Worm (Caenorhabditis elegans) whole organism, late embryonic: ENCODE results near the gene F43G6.8.

Experiments used
- F13H6.1 ChIP-seq: sonication (generic microtip); optimal IDR thresholded peaks from 2 replicates; lab custom pipeline; 2016; ENCODE audit warnings: missing genetic modification characterization, missing compliant biosample characterization
- K09A11.1 ChIP-seq: sonication (generic microtip); optimal IDR thresholded peaks from 2 replicates; lab custom pipeline; 2017; ENCODE audit warnings: antibody characterized with exemption, mild to moderate bottlenecking, missing genetic modification characterization, missing compliant biosample characterization; ENCODE audit not compliant: insufficient read depth
- ama-1 ChIP-seq: fragments of 150-350 bp; optimal IDR thresholded peaks from 2 replicates; lab custom pipeline; 2014
- ceh-18 ChIP-seq: sonication (generic microtip); optimal IDR thresholded peaks from 2 replicates; lab custom pipeline; 2016; ENCODE audit warnings: missing genetic modification characterization, missing compliant biosample characterization
- ceh-31 ChIP-seq: sonication (generic microtip); optimal IDR thresholded peaks from 2 replicates; lab custom pipeline; 2016; ENCODE audit warnings: missing genetic modification characterization, missing compliant biosample characterization
- fkh-6 ChIP-seq: sonication (generic microtip); optimal IDR thresholded peaks from 2 replicates; lab custom pipeline; 2016; ENCODE audit warnings: missing genetic modification characterization, missing compliant biosample characterization
- npax-4 ChIP-seq: sonication (generic microtip); optimal IDR thresholded peaks from 2 replicates; lab custom pipeline; 2016; ENCODE audit warnings: missing genetic modification characterization, missing compliant biosample characterization
- pag-3 ChIP-seq: sonication (generic microtip); optimal IDR thresholded peaks from 2 replicates; lab custom pipeline; 2016; ENCODE audit warnings: missing compliant biosample characterization, missing genetic modification characterization, borderline replicate concordance
- unc-86 ChIP-seq: sonication (generic microtip); optimal IDR thresholded peaks from 2 replicates; lab custom pipeline; 2016; ENCODE audit warnings: missing genetic modification characterization, missing compliant biosample characterization

DNA sequence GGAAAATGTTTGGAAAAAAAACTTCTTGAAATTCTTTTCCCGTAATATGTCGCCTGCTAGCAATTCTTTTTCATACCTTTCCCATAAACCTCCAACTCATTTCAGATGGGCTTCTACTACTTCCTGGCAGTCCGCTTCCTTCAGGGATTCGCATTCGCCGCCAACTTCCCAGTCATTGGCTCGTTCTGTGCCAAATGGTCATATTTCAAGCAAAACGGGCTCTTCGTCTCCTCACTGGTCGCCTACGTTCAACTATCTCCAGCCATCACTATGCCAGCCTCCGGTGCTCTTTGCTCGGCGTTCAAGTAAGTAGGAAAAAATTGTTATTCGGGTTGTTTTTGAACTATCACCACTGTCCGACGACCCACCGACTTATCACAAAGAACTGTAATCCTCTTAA lies 30.2 kb upstream of the F43G6.8 start:
- no peak for TF ChIP-seq pag-3 (tag; lab: Kevin White, UChicago)
- TF ChIP-seq ceh-31 (tag; lab: Kevin White, UChicago), result no peak
- TF ChIP-seq npax-4, result no peak
- TF ChIP-seq ceh-18 (tag; lab: Kevin White, UChicago), result no peak
- no peak for TF ChIP-seq ama-1 (lab: Kevin White, UChicago)
- no peak for TF ChIP-seq unc-86 (tag; lab: Kevin White, UChicago)
- TF ChIP-seq F13H6.1 (tag; lab: Kevin White, UChicago), result no peak
- no peak for TF ChIP-seq fkh-6
- no peak for TF ChIP-seq K09A11.1
